Fruit fly (Drosophila melanogaster): ENCODE measurements around the gene CG32856.
A peak's percentile ranks its signal among the peaks of the same experiment; 100 is the strongest.

Gene CG32856

DNA sequence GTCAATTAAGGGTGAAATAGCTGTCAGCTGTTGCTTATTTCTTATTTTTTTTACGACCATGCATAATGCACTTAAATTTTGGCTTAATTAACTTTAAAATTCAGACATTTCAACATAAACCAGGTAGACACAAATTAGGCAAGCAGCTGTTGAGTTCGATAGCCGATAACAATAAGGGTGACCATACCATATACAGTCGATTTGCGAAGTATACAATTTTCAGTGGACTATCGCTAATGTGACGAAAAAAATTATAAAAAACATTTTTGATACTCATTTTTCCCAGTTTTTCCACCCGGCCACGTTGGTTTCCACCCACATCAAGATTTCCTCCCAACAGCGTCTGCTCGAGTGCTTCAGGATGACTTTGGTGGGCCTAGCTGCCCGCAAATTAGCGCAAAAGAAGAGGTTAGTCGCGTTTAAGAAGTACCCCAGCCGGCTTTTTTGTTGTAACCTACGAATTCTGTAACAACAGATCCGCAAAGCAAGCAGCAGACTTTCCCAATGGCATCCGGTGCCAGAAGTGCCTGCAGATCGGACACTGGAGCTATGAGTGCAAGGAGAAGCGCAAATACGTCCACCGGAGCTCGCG, 1.4 kb downstream of the CG32856 start, which contains the start of the genes CG4287 and CG5516 (continued):
- TF ChIP-seq CG12071 (GFP tag; optimal IDR thresholded peaks at IDR 0.05) = no peak
- TF ChIP-seq Gug (GFP tag; IDR thresholded peaks at IDR 0.05) = no peak
- peak; percentile 25 for TF ChIP-seq ind (GFP tag; optimal IDR thresholded peaks at IDR 0.05)
- no peak for TF ChIP-seq cas (GFP tag; IDR thresholded peaks at IDR 0.05)
- peak; percentile 53 for TF ChIP-seq lilli (GFP tag; optimal IDR thresholded peaks at IDR 0.05)
- TF ChIP-seq HmgD (GFP tag; optimal IDR thresholded peaks at IDR 0.05) = peak; percentile 38
- TF ChIP-seq sna (GFP tag; IDR thresholded peaks at IDR 0.05; ENCODE audit: partially characterized antibody) = 0 out of 2 replicates have a peak, but pooled peaks have one; percentile 32
- peak; percentile 54 for TF ChIP-seq Scr (GFP tag; IDR thresholded peaks at IDR 0.05; ENCODE audit: partially characterized antibody)
- no peak for TF ChIP-seq CG4328 (GFP tag; optimal IDR thresholded peaks at IDR 0.05)
- TF ChIP-seq CG30020 (tag; optimal IDR thresholded peaks at IDR 0.05) = peak; percentile 23
- TF ChIP-seq CG12236 (GFP tag; optimal IDR thresholded peaks at IDR 0.05) = no peak
- peak; percentile 28 for TF ChIP-seq Chrac-16 (GFP tag; optimal IDR thresholded peaks at IDR 0.05)
- TF ChIP-seq Doc2 (GFP tag; IDR thresholded peaks at IDR 0.05) = no peak
- peak in 1 of 2 experiments; percentile 19 for TF ChIP-seq tll (GFP tag; optimal IDR thresholded peaks at IDR 0.05)
- TF ChIP-seq MBD-R2 (GFP tag; IDR thresholded peaks at IDR 0.05) = peak; percentile 87
- TF ChIP-seq gce (GFP tag; IDR thresholded peaks at IDR 0.05) = no peak
- no peak for TF ChIP-seq Gsc (GFP tag; IDR thresholded peaks at IDR 0.05)
- peak; percentile 22 for TF ChIP-seq trem (tag; optimal IDR thresholded peaks at IDR 0.05)
- no peak for TF ChIP-seq br (optimal IDR thresholded peaks at IDR 0.05)
- peak; percentile 98 for TF ChIP-seq wek (GFP tag; optimal IDR thresholded peaks at IDR 0.05)
- no peak for TF ChIP-seq CG2129 (GFP tag; IDR thresholded peaks at IDR 0.05; ENCODE audit: partially characterized antibody)
- TF ChIP-seq stwl (tag; optimal IDR thresholded peaks at IDR 0.05) = peak; percentile 62
- TF ChIP-seq hkb (optimal IDR thresholded peaks at IDR 0.05) = no peak
- peak; percentile 34; the same call in 1 of the 2 replicates for TF ChIP-seq hkb (GFP tag; IDR thresholded peaks at IDR 0.05)
- TF ChIP-seq Atf3 (GFP tag; optimal IDR thresholded peaks at IDR 0.05) = no peak
- TF ChIP-seq bigmax (GFP tag; optimal IDR thresholded peaks at IDR 0.05) = peak; percentile 73
- no peak; the same call in 1 of the 2 replicates for TF ChIP-seq CG9932 (GFP tag; IDR thresholded peaks at IDR 0.05)
- TF ChIP-seq Dp (GFP tag; optimal IDR thresholded peaks at IDR 0.05) = peak; percentile 24
- peak in 1 of 2 experiments; percentile 1 for TF ChIP-seq dpn (GFP tag; optimal IDR thresholded peaks at IDR 0.05)
- TF ChIP-seq fd102C (GFP tag; optimal IDR thresholded peaks at IDR 0.05) = no peak
- TF ChIP-seq D19A (tag; optimal IDR thresholded peaks at IDR 0.05) = no peak
- peak; percentile 20 for TF ChIP-seq vfl (GFP tag; optimal IDR thresholded peaks at IDR 0.05)
- TF ChIP-seq odd (GFP tag; optimal IDR thresholded peaks at IDR 0.05) = no peak
- no peak for TF ChIP-seq Blimp-1 (GFP tag; optimal IDR thresholded peaks at IDR 0.05)
- TF ChIP-seq MESR4 (GFP tag; optimal IDR thresholded peaks at IDR 0.05) = peak; percentile 69
- TF ChIP-seq CG12942 (GFP tag; optimal IDR thresholded peaks at IDR 0.05) = peak; percentile 17
- TF ChIP-seq ara (GFP tag; IDR thresholded peaks at IDR 0.05) = no peak
- no peak for TF ChIP-seq CG10543 (GFP tag; optimal IDR thresholded peaks at IDR 0.05)
- TF ChIP-seq pzg (GFP tag; optimal IDR thresholded peaks at IDR 0.05) = peak; percentile 48
- peak; percentile 46 for TF ChIP-seq Xbp1 (GFP tag; optimal IDR thresholded peaks at IDR 0.05)
- TF ChIP-seq CG7786 (GFP tag; optimal IDR thresholded peaks at IDR 0.05) = peak; percentile 8
- TF ChIP-seq unc-4 (GFP tag; IDR thresholded peaks at IDR 0.05; ENCODE audit: partially characterized antibody) = peak; percentile 44; the same call in 1 of the 2 replicates
- peak; percentile 48; the same call in 1 of the 3 replicates for TF ChIP-seq CG6791 (GFP tag; IDR thresholded peaks at IDR 0.05; ENCODE audit: partially characterized antibody)
- peak; percentile 15; the same call in 1 of the 3 replicates for TF ChIP-seq row (GFP tag; IDR thresholded peaks at IDR 0.05)

Data from whole organism, embryonic.